Worm (Caenorhabditis elegans) whole organism, late embryonic: ENCODE data around the gene C33D3.5.

ENCODE experiments used
- K09A11.1 ChIP-seq: sonication (generic microtip); optimal IDR thresholded peaks from 2 replicates; lab custom pipeline; 2017; ENCODE audit warnings: antibody characterized with exemption, mild to moderate bottlenecking, missing genetic modification characterization, missing compliant biosample characterization; ENCODE audit not compliant: insufficient read depth
- ceh-14 ChIP-seq: sonication (generic microtip); optimal IDR thresholded peaks from 2 replicates; lab custom pipeline; 2016; ENCODE audit warnings: missing genotype, missing genetic modification characterization, missing compliant biosample characterization
- ceh-48 ChIP-seq: sonication (generic microtip); optimal IDR thresholded peaks from 2 replicates; lab custom pipeline; 2016; ENCODE audit warnings: missing genetic modification characterization, inconsistent platforms, missing compliant biosample characterization
- elt-2 ChIP-seq: sonication (generic microtip); optimal IDR thresholded peaks from 2 replicates; lab custom pipeline; 2016; ENCODE audit warnings: missing genetic modification reagents, missing genetic modification characterization, missing compliant biosample characterization
- hlh-8 ChIP-seq: sonication (generic microtip); optimal IDR thresholded peaks from 2 replicates; lab custom pipeline; 2016; ENCODE audit warnings: missing genotype, missing genetic modification characterization, missing compliant biosample characterization
- nhr-11 ChIP-seq: fragments of 150-350 bp; optimal IDR thresholded peaks from 2 replicates; lab custom pipeline; 2014; ENCODE audit warnings: missing biosample characterization, missing genetic modification characterization
- pha-4 ChIP-seq: fragments of 150-350 bp; optimal IDR thresholded peaks from 2 replicates; lab custom pipeline; 2018; ENCODE audit warnings: missing biosample characterization, missing genetic modification reagents, missing genetic modification characterization
- rnt-1 ChIP-seq: sonication (generic microtip); optimal IDR thresholded peaks from 2 replicates; lab custom pipeline; 2016; ENCODE audit warnings: missing genetic modification characterization, missing compliant biosample characterization
- tbx-2 ChIP-seq: sonication (generic microtip); optimal IDR thresholded peaks from 2 replicates; lab custom pipeline; 2016; ENCODE audit warnings: missing genetic modification characterization, missing compliant biosample characterization
- tbx-7 ChIP-seq: sonication (generic microtip); optimal IDR thresholded peaks from 2 replicates; lab custom pipeline; 2016; ENCODE audit warnings: missing genotype, missing genetic modification characterization, missing compliant biosample characterization
- unc-55 ChIP-seq: sonication (generic microtip); optimal IDR thresholded peaks from 2 replicates; lab custom pipeline; 2017; ENCODE audit warnings: missing biosample characterization, missing genetic modification reagents, missing genetic modification characterization
- unc-86 ChIP-seq: sonication (generic microtip); optimal IDR thresholded peaks from 2 replicates; lab custom pipeline; 2016; ENCODE audit warnings: missing genetic modification characterization, missing compliant biosample characterization
- zip-5 ChIP-seq: sonication (generic microtip); optimal IDR thresholded peaks from 2 replicates; lab custom pipeline; 2016; ENCODE audit warnings: missing genetic modification characterization, missing compliant biosample characterization

DNA sequence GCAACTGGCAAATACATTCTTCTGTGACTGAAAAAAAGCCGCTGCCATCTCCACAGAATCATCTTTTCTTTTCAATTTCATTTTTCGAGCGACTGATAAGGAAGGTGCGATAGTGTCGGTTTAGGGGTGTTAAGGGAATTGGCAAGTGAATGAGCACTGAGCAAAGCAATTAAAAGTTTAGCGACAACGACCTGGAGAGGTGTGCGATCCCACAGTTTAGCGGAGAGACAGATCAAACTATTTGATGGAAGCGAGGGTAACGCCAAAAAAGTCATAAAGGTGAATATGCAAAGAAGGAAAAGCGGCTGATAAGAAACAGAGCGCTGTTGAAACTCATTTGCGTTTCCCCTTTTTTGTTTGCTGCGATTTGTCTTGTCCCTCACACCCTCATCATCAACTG, 37.8 kb downstream of the C33D3.5 start, which contains the start of the genes F14F3.5 and slcf-1:
- TF ChIP-seq hlh-8: no peak
- TF ChIP-seq unc-86 (tag; lab: Kevin White, UChicago): no peak
- no peak for TF ChIP-seq zip-5 (tag; lab: Kevin White, UChicago)
- no peak for TF ChIP-seq nhr-11 (tag; lab: Kevin White, UChicago)
- TF ChIP-seq rnt-1: no peak
- no peak for TF ChIP-seq tbx-2 (tag; lab: Kevin White, UChicago)
- TF ChIP-seq elt-2 (tag; lab: Kevin White, UChicago): peak; percentile 42
- TF ChIP-seq pha-4 (tag; lab: Kevin White, UChicago): no peak
- TF ChIP-seq ceh-14 (tag; lab: Kevin White, UChicago): no peak
- TF ChIP-seq unc-55 (GFP tag; lab: Kevin White, UChicago): no peak
- no peak for TF ChIP-seq tbx-7 (tag; lab: Kevin White, UChicago)
- no peak for TF ChIP-seq K09A11.1 (tag; lab: Kevin White, UChicago)
- TF ChIP-seq ceh-48 (tag; lab: Kevin White, UChicago): no peak
